Worm (Caenorhabditis elegans) whole organism, late embryonic: ENCODE measurements around the gene crn-3.

ENCODE experiments used
- pha-2 ChIP-seq: sonication (generic microtip); optimal IDR thresholded peaks from 2 replicates; lab custom pipeline; 2017; ENCODE audit warnings: mild to moderate bottlenecking, missing genetic modification characterization, missing compliant biosample characterization

crn-3 gene

DNA sequence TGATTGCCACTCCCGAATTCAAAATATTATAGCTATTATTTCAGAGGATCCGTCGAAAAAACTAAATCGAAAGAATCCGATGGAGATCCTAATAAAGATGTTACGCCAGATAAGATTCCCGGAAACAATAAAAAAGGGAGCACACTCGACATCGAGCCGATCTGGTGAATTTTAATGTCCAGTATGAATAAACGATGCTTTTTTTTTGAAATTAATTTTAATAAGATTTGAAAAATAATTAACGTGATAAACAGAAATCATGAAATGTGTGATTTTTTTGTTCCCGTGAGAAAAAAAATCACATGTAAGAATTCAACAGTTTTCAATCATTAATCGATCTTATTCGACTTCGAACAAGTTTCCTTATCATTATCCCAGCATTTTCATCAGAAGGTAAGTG, 51.3 kb downstream of the crn-3 start, which contains the start of gene M28.9 (continued):
- TF ChIP-seq pha-2 (tag; lab: Kevin White, UChicago): no peak
